Fruit fly (Drosophila melanogaster) whole organism, embryonic: ENCODE measurements around the gene CG3040.
A peak's percentile ranks its signal among the peaks of the same experiment; 100 is the strongest.

Source experiments
- Ada2b ChIP-seq: fragments of 200-800 bp; sonication (Bioruptor generic); IDR thresholded peaks from 2 replicates; pipeline ENCODE4 v1.3.6; 2022; ENCODE audit warnings: missing biosample characterization, missing genetic modification characterization
- Aef1 ChIP-seq: fragments of 200-800 bp; sonication (Bioruptor generic); IDR thresholded peaks from 3 replicates; pipeline ENCODE4 v1.3.6; 2022; ENCODE audit warnings: missing biosample characterization, missing genetic modification characterization
- Atf-2 ChIP-seq: fragments of 200-800 bp; sonication (Bioruptor generic); optimal IDR thresholded peaks from 2 replicates; lab custom pipeline; 2016; ENCODE audit warnings: missing biosample characterization, missing genetic modification characterization
- CG10565 ChIP-seq: fragments of 200-800 bp; sonication (Bioruptor generic); optimal IDR thresholded peaks from 3 replicates; lab custom pipeline; 2016; ENCODE audit warnings: missing biosample characterization, mild to moderate bottlenecking, missing genetic modification characterization
- CG10979 ChIP-seq: fragments of 200-800 bp; sonication (Bioruptor generic); optimal IDR thresholded peaks from 2 replicates; lab custom pipeline; 2018; ENCODE audit warnings: missing biosample characterization, mild to moderate bottlenecking, missing genetic modification characterization, moderate library complexity
- CG14965 ChIP-seq: fragments of 200-800 bp; sonication (Bioruptor generic); optimal IDR thresholded peaks from 2 replicates; lab custom pipeline; 2016; ENCODE audit warnings: missing biosample characterization, missing genetic modification characterization, borderline replicate concordance
- CG17385 ChIP-seq: fragments of 200-800 bp; sonication (Bioruptor generic); optimal IDR thresholded peaks from 3 replicates; lab custom pipeline; 2018; ENCODE audit warnings: missing biosample characterization, mild to moderate bottlenecking, missing genetic modification characterization
- CG1792 ChIP-seq: fragments of 200-800 bp; sonication (Bioruptor generic); optimal IDR thresholded peaks from 2 replicates; lab custom pipeline; 2016; ENCODE audit warnings: missing biosample characterization, missing genetic modification characterization
- CG18262 ChIP-seq: fragments of 200-800 bp; optimal IDR thresholded peaks from 3 replicates; lab custom pipeline; 2019; ENCODE audit warnings: missing biosample characterization, mild to moderate bottlenecking, missing genetic modification characterization, moderate library complexity
- CG18764 ChIP-seq: fragments of 200-800 bp; sonication (Bioruptor generic); optimal IDR thresholded peaks from 3 replicates; lab custom pipeline; 2016; ENCODE audit warnings: missing biosample characterization, missing genetic modification characterization
- CG30020 ChIP-seq: fragments of 200-800 bp; optimal IDR thresholded peaks from 2 replicates; lab custom pipeline; 2019; ENCODE audit warnings: missing biosample characterization, mild to moderate bottlenecking, missing genetic modification characterization, moderate library complexity
- CG31365 ChIP-seq: fragments of 200-800 bp; sonication (Bioruptor generic); optimal IDR thresholded peaks from 2 replicates; lab custom pipeline; 2018; ENCODE audit warnings: missing biosample characterization, mild to moderate bottlenecking, missing genetic modification characterization
- CG31441 ChIP-seq: fragments of 200-800 bp; sonication (Bioruptor generic); IDR thresholded peaks from 2 replicates; pipeline ENCODE4 v1.3.6; 2022; ENCODE audit warnings: missing biosample characterization, missing genetic modification characterization
- CG3995 ChIP-seq: fragments of 200-800 bp; sonication (Bioruptor generic); optimal IDR thresholded peaks from 3 replicates; lab custom pipeline; 2016; ENCODE audit warnings: missing biosample characterization, missing genetic modification characterization
- CG5180 ChIP-seq: fragments of 200-800 bp; sonication (Bioruptor generic); optimal IDR thresholded peaks from 3 replicates; lab custom pipeline; 2017; ENCODE audit warnings: missing biosample characterization, missing genetic modification characterization, mild to moderate bottlenecking, moderate library complexity, missing genetic modification reagents
- CG6689 ChIP-seq: fragments of 200-800 bp; sonication (Bioruptor generic); IDR thresholded peaks from 2 replicates; pipeline ENCODE4 v1.3.6; 2022; ENCODE audit warnings: missing biosample characterization, missing genetic modification characterization
- CG6854 ChIP-seq: fragments of 200-800 bp; sonication (Bioruptor generic); optimal IDR thresholded peaks from 3 replicates; lab custom pipeline; 2017; ENCODE audit warnings: missing biosample characterization, mild to moderate bottlenecking, missing genetic modification characterization
- CG7745 ChIP-seq: fragments of 200-800 bp; sonication (Bioruptor generic); optimal IDR thresholded peaks from 2 replicates; lab custom pipeline; 2018; ENCODE audit warnings: missing biosample characterization, mild to moderate bottlenecking, missing genetic modification characterization, moderate library complexity
- CG8281 ChIP-seq: fragments of 200-800 bp; sonication (Bioruptor generic); optimal IDR thresholded peaks from 2 replicates; lab custom pipeline; 2018; ENCODE audit warnings: missing biosample characterization, mild to moderate bottlenecking, missing genetic modification characterization, moderate library complexity
- CG8388 ChIP-seq: fragments of 200-800 bp; sonication (Bioruptor generic); optimal IDR thresholded peaks from 2 replicates; lab custom pipeline; 2019; ENCODE audit warnings: missing biosample characterization, mild to moderate bottlenecking, missing genetic modification characterization, moderate library complexity
- CG9609 ChIP-seq: fragments of 200-800 bp; sonication (Bioruptor generic); optimal IDR thresholded peaks from 3 replicates; lab custom pipeline; 2016; ENCODE audit warnings: missing biosample characterization, missing genetic modification characterization
- CHES-1-like ChIP-seq: fragments of 200-800 bp; sonication (Bioruptor generic); optimal IDR thresholded peaks from 2 replicates; lab custom pipeline; 2016; ENCODE audit warnings: missing biosample characterization, missing genetic modification characterization
- Dref ChIP-seq: fragments of 200-800 bp; sonication (Bioruptor generic); IDR thresholded peaks from 2 replicates; pipeline ENCODE4 v1.3.6; 2022; ENCODE audit warnings: missing biosample characterization, missing genetic modification characterization
- H15 ChIP-seq: fragments of 200-800 bp; sonication (Bioruptor generic); IDR thresholded peaks from 3 replicates; pipeline ENCODE4 v1.3.6; 2022; ENCODE audit warnings: missing biosample characterization, missing genetic modification characterization
- HmgD ChIP-seq: fragments of 200-800 bp; sonication (Bioruptor generic); optimal IDR thresholded peaks from 3 replicates; lab custom pipeline; 2016; ENCODE audit warnings: missing biosample characterization, missing genetic modification characterization
- Mad ChIP-seq: fragments of 200-800 bp; sonication (Bioruptor generic); optimal IDR thresholded peaks from 2 replicates; lab custom pipeline; 2016; ENCODE audit warnings: missing biosample characterization, missing genetic modification characterization
- NFAT ChIP-seq: fragments of 200-800 bp; sonication (Bioruptor generic); IDR thresholded peaks from 2 replicates; pipeline ENCODE4 v1.3.6; 2022; ENCODE audit warnings: missing biosample characterization, missing genetic modification characterization
- NK7.1 ChIP-seq: fragments of 200-800 bp; sonication (Bioruptor generic); optimal IDR thresholded peaks from 3 replicates; lab custom pipeline; 2016; ENCODE audit warnings: missing biosample characterization, missing genetic modification characterization
- NfI ChIP-seq: fragments of 200-800 bp; sonication (Bioruptor generic); optimal IDR thresholded peaks from 3 replicates; lab custom pipeline; 2018; ENCODE audit warnings: missing biosample characterization, mild to moderate bottlenecking, missing genetic modification characterization, moderate library complexity
- PHDP ChIP-seq: fragments of 200-800 bp; sonication (Bioruptor generic); optimal IDR thresholded peaks from 3 replicates; lab custom pipeline; 2018; ENCODE audit warnings: missing biosample characterization, mild to moderate bottlenecking, missing genetic modification characterization, moderate library complexity
- al ChIP-seq: fragments of 200-800 bp; sonication (Bioruptor generic); IDR thresholded peaks from 2 replicates; pipeline ENCODE4 v1.3.6; 2022; ENCODE audit warnings: missing biosample characterization, missing genetic modification characterization
- bcd ChIP-seq: fragments of 200-800 bp; sonication (Bioruptor generic); optimal IDR thresholded peaks from 2 replicates; lab custom pipeline; 2017; ENCODE audit warnings: missing biosample characterization, mild to moderate bottlenecking, missing genetic modification characterization
- bigmax ChIP-seq: fragments of 200-800 bp; sonication (Bioruptor generic); optimal IDR thresholded peaks from 2 replicates; lab custom pipeline; 2018; ENCODE audit warnings: missing biosample characterization, mild to moderate bottlenecking, missing genetic modification characterization
- crol ChIP-seq: fragments of 200-800 bp; sonication (Bioruptor generic); IDR thresholded peaks from 2 replicates; pipeline ENCODE4 v1.3.6; 2022; ENCODE audit warnings: missing biosample characterization, missing genetic modification characterization
- eve ChIP-seq, 2 experiments: fragments of >200 bp; optimal IDR thresholded peaks; 2 replicates each; lab custom pipeline; 2017; ENCODE audit warnings: missing biosample characterization in 2 of 2, missing genetic modification characterization in 2 of 2
- fru ChIP-seq: fragments of >200 bp; optimal IDR thresholded peaks from 2 replicates; lab custom pipeline; 2017
- ftz-f1 ChIP-seq: fragments of 200-800 bp; sonication (Bioruptor generic); optimal IDR thresholded peaks from 2 replicates; lab custom pipeline; 2016; ENCODE audit warnings: missing biosample characterization, missing genetic modification characterization
- gsb-n ChIP-seq: fragments of 200-800 bp; sonication (Bioruptor generic); optimal IDR thresholded peaks from 3 replicates; lab custom pipeline; 2018; ENCODE audit warnings: missing biosample characterization, mild to moderate bottlenecking, missing genetic modification characterization
- jumu ChIP-seq: fragments of 200-800 bp; sonication (Bioruptor generic); optimal IDR thresholded peaks from 3 replicates; lab custom pipeline; 2016; ENCODE audit warnings: missing biosample characterization, missing genetic modification characterization
- lmd ChIP-seq: fragments of 200-800 bp; sonication (Bioruptor generic); IDR thresholded peaks from 2 replicates; pipeline ENCODE4 v1.3.6; 2022; ENCODE audit warnings: missing biosample characterization, missing genetic modification characterization
- nau ChIP-seq: fragments of 200-800 bp; sonication (Bioruptor generic); optimal IDR thresholded peaks from 3 replicates; lab custom pipeline; 2017; ENCODE audit warnings: missing biosample characterization, mild to moderate bottlenecking, missing genetic modification characterization, missing genetic modification reagents
- onecut ChIP-seq: fragments of 200-800 bp; sonication (Bioruptor generic); IDR thresholded peaks from 2 replicates; pipeline ENCODE4 v1.3.6; 2022; ENCODE audit warnings: missing biosample characterization, missing genetic modification characterization
- otp ChIP-seq: fragments of 200-800 bp; sonication (Bioruptor generic); IDR thresholded peaks from 3 replicates; pipeline ENCODE4, ENCODE4 v1.3.6; 2022; ENCODE audit warnings: missing biosample characterization, missing genetic modification characterization
- p53 ChIP-seq: fragments of 200-800 bp; sonication (Bioruptor generic); optimal IDR thresholded peaks from 2 replicates; lab custom pipeline; 2016; ENCODE audit warnings: missing biosample characterization, missing genetic modification characterization
- peb ChIP-seq: fragments of 200-800 bp; sonication (Bioruptor generic); IDR thresholded peaks from 2 replicates; pipeline ENCODE4 v1.3.6; 2022; ENCODE audit warnings: missing biosample characterization, missing genetic modification characterization
- pfk ChIP-seq: fragments of 200-800 bp; sonication (Bioruptor generic); optimal IDR thresholded peaks from 2 replicates; lab custom pipeline; 2018; ENCODE audit warnings: missing biosample characterization, mild to moderate bottlenecking, missing genetic modification characterization, moderate library complexity
- sisA ChIP-seq: fragments of 200-800 bp; sonication (Bioruptor generic); IDR thresholded peaks from 2 replicates; pipeline ENCODE4 v1.3.6; 2022; ENCODE audit warnings: missing biosample characterization, missing genetic modification characterization
- slbo ChIP-seq: fragments of 200-800 bp; sonication (Bioruptor generic); IDR thresholded peaks from 2 replicates; pipeline ENCODE4 v1.3.6; 2022; ENCODE audit warnings: missing biosample characterization, missing genetic modification characterization
- slou ChIP-seq: fragments of 200-800 bp; sonication (Bioruptor generic); optimal IDR thresholded peaks from 3 replicates; lab custom pipeline; 2016; ENCODE audit warnings: missing biosample characterization, missing genetic modification characterization
- sob ChIP-seq: fragments of 200-800 bp; sonication (Bioruptor generic); IDR thresholded peaks from 2 replicates; pipeline ENCODE4 v1.3.6; 2022; ENCODE audit warnings: missing biosample characterization, missing genetic modification characterization
- stc ChIP-seq: fragments of 200-800 bp; sonication (Bioruptor generic); IDR thresholded peaks from 2 replicates; pipeline ENCODE4 v1.3.6; 2022; ENCODE audit warnings: missing biosample characterization, missing genetic modification characterization
- zen2 ChIP-seq: fragments of 200-800 bp; sonication (Bioruptor generic); IDR thresholded peaks from 3 replicates; pipeline ENCODE4 v1.3.6; 2022; ENCODE audit warnings: missing biosample characterization, missing genetic modification characterization; ENCODE audit not compliant: partially characterized antibody

CG3040 gene

dm6 chrX:6993753-6994152 lies 20.6 kb upstream of the CG3040 start (continued):
- TF ChIP-seq CG18262 (tag; lab: Kevin White, UChicago), result peak; percentile 51
- TF ChIP-seq CG6689 (GFP tag; lab: Robert Waterston, UW), result peak; percentile 75
- peak; percentile 61 for TF ChIP-seq Mad (GFP tag; lab: Kevin White, UChicago)
- TF ChIP-seq CG8281, result peak; percentile 9
- TF ChIP-seq Aef1, result peak; percentile 84
- peak; percentile 71 for TF ChIP-seq NFAT
- TF ChIP-seq stc, result peak; percentile 79
- no peak for TF ChIP-seq bigmax (GFP tag; lab: Kevin White, UChicago)
- TF ChIP-seq peb (GFP tag; lab: Robert Waterston, UW), result peak; percentile 58
- peak; percentile 52; the same call in 1 of the 2 replicates for TF ChIP-seq al
- TF ChIP-seq zen2, result no peak
- peak in 1 of 2 experiments; percentile 64 for TF ChIP-seq eve (GFP tag; optimal IDR thresholded peaks at IDR 0.05; lab: Kevin White, UChicago)
- TF ChIP-seq CG30020 (tag; lab: Kevin White, UChicago), result no peak
- peak; percentile 37 for TF ChIP-seq CG18764 (GFP tag; lab: Kevin White, UChicago)
- TF ChIP-seq Atf-2, result peak; percentile 46
- peak; percentile 76 for TF ChIP-seq sisA (GFP tag; lab: Robert Waterston, UW)
- TF ChIP-seq CG3995 (GFP tag; lab: Kevin White, UChicago), result peak; percentile 34
- TF ChIP-seq sob (GFP tag; lab: Robert Waterston, UW), result peak; percentile 80
- TF ChIP-seq CG31365 (tag; lab: Kevin White, UChicago), result peak; percentile 21
- peak; percentile 38 for TF ChIP-seq CG6854
- peak; percentile 75 for TF ChIP-seq PHDP (tag; lab: Kevin White, UChicago)
- TF ChIP-seq CG9609 (GFP tag; lab: Kevin White, UChicago), result peak; percentile 38
- peak; percentile 76 for TF ChIP-seq CG31441 (GFP tag; lab: Robert Waterston, UW)
- TF ChIP-seq jumu (GFP tag; lab: Kevin White, UChicago), result peak; percentile 56
- TF ChIP-seq NK7.1 (GFP tag; lab: Kevin White, UChicago), result peak; percentile 28
- TF ChIP-seq pfk, result no peak
- TF ChIP-seq CG14965, result no peak
- TF ChIP-seq H15 (GFP tag; lab: Robert Waterston, UW), result peak; percentile 83
- TF ChIP-seq CHES-1-like (GFP tag; lab: Kevin White, UChicago), result peak; percentile 70
- TF ChIP-seq onecut, result peak; percentile 21; the same call in 1 of the 2 replicates
- TF ChIP-seq CG17385 (GFP tag; lab: Kevin White, UChicago), result peak; percentile 70
- TF ChIP-seq CG1792 (GFP tag; lab: Kevin White, UChicago), result peak; percentile 70
- peak; percentile 73 for TF ChIP-seq bcd
- peak; percentile 34 for TF ChIP-seq HmgD (GFP tag; lab: Kevin White, UChicago)
- peak; percentile 41 for TF ChIP-seq CG5180 (GFP tag; lab: Kevin White, UChicago)
- TF ChIP-seq CG8388, result peak; percentile 48
- TF ChIP-seq CG7745 (tag; lab: Kevin White, UChicago), result no peak
- peak; percentile 86 for TF ChIP-seq slbo (GFP tag; lab: Robert Waterston, UW)
- no peak for TF ChIP-seq nau
- TF ChIP-seq p53, result no peak
- no peak for TF ChIP-seq crol (GFP tag; lab: Robert Waterston, UW)
- peak; percentile 61 for TF ChIP-seq NfI (GFP tag; lab: Kevin White, UChicago)
- no peak for TF ChIP-seq Dref (GFP tag; lab: Robert Waterston, UW)
- TF ChIP-seq CG10565 (GFP tag; lab: Kevin White, UChicago), result no peak
- TF ChIP-seq gsb-n (tag; lab: Kevin White, UChicago), result no peak
- no peak for TF ChIP-seq slou (GFP tag; lab: Kevin White, UChicago)
- TF ChIP-seq lmd (GFP tag; lab: Robert Waterston, UW), result peak; percentile 85
- TF ChIP-seq fru (lab: Kevin White, UChicago), result no peak
- peak; percentile 67 for TF ChIP-seq Ada2b (GFP tag; lab: Robert Waterston, UW)
- peak; percentile 64 for TF ChIP-seq CG10979 (tag; lab: Kevin White, UChicago)
- no peak for TF ChIP-seq ftz-f1
- TF ChIP-seq otp, result peak; percentile 82; the same call in 2 of the 3 replicates
